Fruit fly (Drosophila melanogaster) whole organism, embryonic: ENCODE measurements around the gene fbl.

Experiments used
- Atf-2 ChIP-seq: fragments of 200-800 bp; sonication (Bioruptor generic); optimal IDR thresholded peaks from 2 replicates; lab custom pipeline; 2016; ENCODE audit warnings: missing biosample characterization, missing genetic modification characterization
- Bteb2 ChIP-seq: fragments of 200-800 bp; sonication (Bioruptor generic); optimal IDR thresholded peaks from 2 replicates; lab custom pipeline; 2016; ENCODE audit warnings: missing biosample characterization, missing genetic modification characterization
- C15 ChIP-seq: fragments of 200-800 bp; sonication (Bioruptor generic); IDR thresholded peaks from 3 replicates; pipeline ENCODE4 v1.3.6; 2022; ENCODE audit warnings: missing biosample characterization, missing genetic modification characterization
- CG12391 ChIP-seq: fragments of 200-800 bp; sonication (Bioruptor generic); optimal IDR thresholded peaks from 3 replicates; lab custom pipeline; 2018; ENCODE audit warnings: missing biosample characterization, mild to moderate bottlenecking, missing genetic modification characterization, moderate library complexity
- CG13775 ChIP-seq: fragments of 200-800 bp; sonication (Bioruptor generic); optimal IDR thresholded peaks from 3 replicates; lab custom pipeline; 2017; ENCODE audit warnings: missing biosample characterization, mild to moderate bottlenecking, missing genetic modification characterization
- CG14965 ChIP-seq: fragments of 200-800 bp; sonication (Bioruptor generic); optimal IDR thresholded peaks from 2 replicates; lab custom pipeline; 2016; ENCODE audit warnings: missing biosample characterization, missing genetic modification characterization, borderline replicate concordance
- CG15269 ChIP-seq: fragments of 200-800 bp; sonication (Bioruptor generic); optimal IDR thresholded peaks from 2 replicates; lab custom pipeline; 2018; ENCODE audit warnings: missing biosample characterization, mild to moderate bottlenecking, missing genetic modification characterization, moderate library complexity
- CG17186 ChIP-seq: fragments of 200-800 bp; sonication (Bioruptor generic); optimal IDR thresholded peaks from 3 replicates; lab custom pipeline; 2017; ENCODE audit warnings: missing biosample characterization, missing genetic modification reagents, missing genetic modification characterization
- CG17568 ChIP-seq: fragments of 200-800 bp; sonication (Bioruptor generic); optimal IDR thresholded peaks from 2 replicates; lab custom pipeline; 2018; ENCODE audit warnings: missing biosample characterization, mild to moderate bottlenecking, missing genetic modification characterization, moderate library complexity
- CG30431 ChIP-seq: fragments of 200-800 bp; sonication (Bioruptor generic); optimal IDR thresholded peaks from 2 replicates; lab custom pipeline; 2017; ENCODE audit warnings: missing biosample characterization, missing genetic modification characterization
- CG31224 ChIP-seq: fragments of 200-800 bp; sonication (Bioruptor generic); IDR thresholded peaks from 2 replicates; pipeline ENCODE4 v1.3.6; 2022; ENCODE audit warnings: missing biosample characterization, missing genetic modification characterization
- CG31441 ChIP-seq: fragments of 200-800 bp; sonication (Bioruptor generic); IDR thresholded peaks from 2 replicates; pipeline ENCODE4 v1.3.6; 2022; ENCODE audit warnings: missing biosample characterization, missing genetic modification characterization
- CG34422 ChIP-seq: fragments of 200-800 bp; sonication (Bioruptor generic); IDR thresholded peaks from 3 replicates; pipeline ENCODE4 v1.3.6; 2022; ENCODE audit warnings: missing biosample characterization, missing genetic modification characterization
- CG4404 ChIP-seq: fragments of 200-800 bp; sonication (Bioruptor generic); IDR thresholded peaks from 2 replicates; pipeline ENCODE4 v1.3.6; 2022; ENCODE audit warnings: missing biosample characterization, missing genetic modification characterization
- CG6813 ChIP-seq: fragments of 200-800 bp; sonication (Bioruptor generic); optimal IDR thresholded peaks from 2 replicates; lab custom pipeline; 2017; ENCODE audit warnings: missing biosample characterization, missing genetic modification characterization, mild to moderate bottlenecking, moderate library complexity, missing genetic modification reagents
- CG7839 ChIP-seq: fragments of 200-800 bp; sonication (Bioruptor generic); optimal IDR thresholded peaks from 3 replicates; lab custom pipeline; 2018; ENCODE audit warnings: missing biosample characterization, mild to moderate bottlenecking, missing genetic modification characterization, moderate library complexity
- CG8281 ChIP-seq: fragments of 200-800 bp; sonication (Bioruptor generic); optimal IDR thresholded peaks from 2 replicates; lab custom pipeline; 2018; ENCODE audit warnings: missing biosample characterization, mild to moderate bottlenecking, missing genetic modification characterization, moderate library complexity
- CTCF ChIP-seq: fragments of 200-800 bp; sonication (Bioruptor generic); optimal IDR thresholded peaks from 2 replicates; lab custom pipeline; 2017; ENCODE audit warnings: missing biosample characterization, mild to moderate bottlenecking, missing genetic modification characterization, moderate library complexity
- Deaf1 ChIP-seq: fragments of 200-800 bp; optimal IDR thresholded peaks from 3 replicates; lab custom pipeline; 2019; ENCODE audit warnings: missing biosample characterization, mild to moderate bottlenecking, missing genetic modification characterization, moderate library complexity
- E2f2 ChIP-seq: fragments of 200-800 bp; sonication (Bioruptor generic); IDR thresholded peaks from 2 replicates; pipeline ENCODE4 v1.3.6; 2022; ENCODE audit warnings: missing biosample characterization, missing genetic modification characterization
- Ets97D ChIP-seq: fragments of 200-800 bp; sonication (Bioruptor generic); optimal IDR thresholded peaks from 3 replicates; lab custom pipeline; 2016; ENCODE audit warnings: missing biosample characterization, missing genetic modification characterization
- HLH3B ChIP-seq: fragments of 200-800 bp; sonication (Bioruptor generic); IDR thresholded peaks from 2 replicates; pipeline ENCODE4 v1.3.6; 2022; ENCODE audit warnings: missing biosample characterization, missing genetic modification characterization
- Hmx ChIP-seq: fragments of 200-800 bp; sonication (Bioruptor generic); optimal IDR thresholded peaks from 2 replicates; lab custom pipeline; 2016; ENCODE audit warnings: missing biosample characterization, missing genetic modification characterization
- Jarid2 ChIP-seq: fragments of 200-800 bp; sonication (Bioruptor generic); optimal IDR thresholded peaks from 3 replicates; lab custom pipeline; 2017; ENCODE audit warnings: mild to moderate bottlenecking, missing biosample characterization, missing genetic modification reagents, missing genetic modification characterization
- NC2β ChIP-seq: fragments of 200-800 bp; sonication (Bioruptor generic); optimal IDR thresholded peaks from 2 replicates; lab custom pipeline; 2016; ENCODE audit warnings: missing biosample characterization, missing genetic modification characterization
- Nf-YA ChIP-seq: fragments of 200-800 bp; sonication (Bioruptor generic); IDR thresholded peaks from 2 replicates; pipeline ENCODE4 v1.3.6; 2022; ENCODE audit warnings: missing biosample characterization, missing genetic modification characterization
- Spps ChIP-seq: fragments of 200-800 bp; sonication (Bioruptor generic); optimal IDR thresholded peaks from 2 replicates; lab custom pipeline; 2018; ENCODE audit warnings: missing biosample characterization, mild to moderate bottlenecking, missing genetic modification characterization
- aop ChIP-seq: fragments of 200-800 bp; sonication (Bioruptor generic); IDR thresholded peaks from 2 replicates; pipeline ENCODE4 v1.3.6; 2022; ENCODE audit warnings: missing biosample characterization, missing genetic modification characterization
- ap ChIP-seq: fragments of 200-800 bp; sonication (Bioruptor generic); IDR thresholded peaks from 2 replicates; pipeline ENCODE4 v1.3.6; 2022; ENCODE audit warnings: missing biosample characterization, missing genetic modification characterization
- ase ChIP-seq: fragments of 200-800 bp; sonication (Bioruptor generic); IDR thresholded peaks from 3 replicates; pipeline ENCODE4 v1.3.6; 2022; ENCODE audit warnings: missing biosample characterization, missing genetic modification characterization
- cg ChIP-seq: fragments of 200-800 bp; sonication (Bioruptor generic); optimal IDR thresholded peaks from 3 replicates; lab custom pipeline; 2019; ENCODE audit warnings: missing biosample characterization, mild to moderate bottlenecking, missing genetic modification characterization, moderate library complexity
- chm ChIP-seq: fragments of 200-800 bp; sonication (Bioruptor generic); IDR thresholded peaks from 2 replicates; pipeline ENCODE4 v1.3.6; 2022; ENCODE audit warnings: missing biosample characterization, missing genetic modification characterization
- crol ChIP-seq: fragments of 200-800 bp; sonication (Bioruptor generic); IDR thresholded peaks from 2 replicates; pipeline ENCODE4 v1.3.6; 2022; ENCODE audit warnings: missing biosample characterization, missing genetic modification characterization
- dmrt99B ChIP-seq: fragments of 200-800 bp; sonication (Bioruptor generic); optimal IDR thresholded peaks from 2 replicates; lab custom pipeline; 2018; ENCODE audit warnings: missing biosample characterization, mild to moderate bottlenecking, missing genetic modification characterization, moderate library complexity
- dysf ChIP-seq: fragments of 200-800 bp; sonication (Bioruptor generic); IDR thresholded peaks from 3 replicates; pipeline ENCODE4 v1.3.6; 2022; ENCODE audit warnings: missing biosample characterization, missing genetic modification characterization
- esg ChIP-seq: fragments of 200-800 bp; sonication (Bioruptor generic); conservative IDR thresholded peaks from 2 replicates; pipeline ENCODE4 v1.3.6; 2022; ENCODE audit warnings: missing biosample characterization, missing genetic modification characterization
- eve ChIP-seq, 2 experiments: fragments of >200 bp; optimal IDR thresholded peaks; 2 replicates each; lab custom pipeline; 2017; ENCODE audit warnings: missing biosample characterization in 2 of 2, missing genetic modification characterization in 2 of 2
- hkb ChIP-seq, 2 experiments: fragments of 200-800 bp in 1 of 2; fragments of >200 bp in 1 of 2; sonication (Bioruptor generic) in 1 of 2; IDR thresholded peaks in 1 of 2; optimal IDR thresholded peaks in 1 of 2; 2 replicates each; pipeline versions ENCODE4 v1.3.6 to Lab custom; 2017 to 2022; ENCODE audit warnings: missing biosample characterization in 1 of 2, missing genetic modification characterization in 1 of 2
- luna ChIP-seq: fragments of 200-800 bp; sonication (Bioruptor generic); optimal IDR thresholded peaks from 2 replicates; lab custom pipeline; 2016; ENCODE audit warnings: missing biosample characterization, missing genetic modification characterization
- pan ChIP-seq, 4 experiments: fragments of >200 bp in 3 of 4; fragments of 200-800 bp in 1 of 4; sonication (Bioruptor generic) in 1 of 4; optimal IDR thresholded peaks in 3 of 4; IDR thresholded peaks in 1 of 4; 2 replicates each; pipeline versions ENCODE4 v1.3.6 to Lab custom; 2017 to 2022; ENCODE audit warnings: missing biosample characterization in 2 of 4, missing genetic modification characterization in 2 of 4, mixed read lengths in 1 of 4
- ro ChIP-seq: fragments of 200-800 bp; sonication (Bioruptor generic); IDR thresholded peaks from 2 replicates; pipeline ENCODE4 v1.3.6; 2022; ENCODE audit warnings: missing biosample characterization, missing genetic modification characterization
- sd ChIP-seq: fragments of 200-800 bp; sonication (Bioruptor generic); optimal IDR thresholded peaks from 3 replicates; lab custom pipeline; 2018; ENCODE audit warnings: missing biosample characterization, mild to moderate bottlenecking, missing genetic modification characterization, moderate library complexity
- sna ChIP-seq: fragments of 200-800 bp; sonication (Bioruptor generic); IDR thresholded peaks from 2 replicates; pipeline ENCODE4 v1.3.6; 2022; ENCODE audit warnings: missing biosample characterization, missing genetic modification characterization; ENCODE audit not compliant: partially characterized antibody
- trem ChIP-seq: fragments of 200-800 bp; optimal IDR thresholded peaks from 3 replicates; lab custom pipeline; 2019; ENCODE audit warnings: missing biosample characterization, mild to moderate bottlenecking, missing genetic modification characterization, moderate library complexity
- vnd ChIP-seq: fragments of 200-800 bp; sonication (Bioruptor generic); IDR thresholded peaks from 3 replicates; pipeline ENCODE4 v1.3.6; 2022; ENCODE audit warnings: missing biosample characterization, missing genetic modification characterization; ENCODE audit not compliant: partially characterized antibody
- zen2 ChIP-seq: fragments of 200-800 bp; sonication (Bioruptor generic); IDR thresholded peaks from 3 replicates; pipeline ENCODE4 v1.3.6; 2022; ENCODE audit warnings: missing biosample characterization, missing genetic modification characterization; ENCODE audit not compliant: partially characterized antibody
- zfh1 ChIP-seq: fragments of 200-800 bp; sonication (Bioruptor generic); IDR thresholded peaks from 3 replicates; pipeline ENCODE4 v1.3.6; 2022; ENCODE audit warnings: missing biosample characterization, missing genetic modification characterization

The fbl gene

DNA sequence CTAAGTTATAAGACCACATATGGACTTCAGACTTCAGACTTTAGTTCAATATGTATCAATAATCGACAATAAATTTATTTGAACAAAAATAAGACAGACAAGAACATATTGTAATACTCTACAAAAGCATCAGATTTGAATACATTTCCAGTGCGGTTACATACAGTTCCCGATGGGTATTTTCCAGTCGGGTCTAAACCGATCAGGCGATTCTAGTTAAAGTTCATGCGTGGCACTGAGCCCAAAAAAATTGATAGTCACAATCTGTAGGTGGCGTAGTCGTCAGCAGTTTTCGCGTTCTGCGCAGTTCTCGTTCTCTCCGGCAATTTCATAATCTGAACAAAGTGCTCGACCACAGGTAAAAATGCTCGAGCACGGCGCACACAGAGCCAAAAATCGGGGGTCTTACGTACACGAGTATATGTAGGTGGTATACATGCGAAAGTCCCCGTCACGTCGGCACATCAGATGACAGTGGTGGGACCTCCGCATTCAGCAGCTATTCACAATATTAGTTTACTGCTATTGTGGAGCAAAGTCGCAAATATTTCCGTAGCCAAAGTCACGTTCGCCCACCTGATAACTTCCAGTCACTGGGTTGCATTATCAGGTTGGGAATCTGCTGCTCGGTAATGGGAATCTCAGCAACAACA is 11.2 kb downstream of the fbl start (continued):
- TF ChIP-seq CG31441 (0 out of 2 replicates have a peak, but pooled peaks have one; percentile 24), esg (GFP tag; lab: Robert Waterston, UW) (no peak), CTCF (GFP tag; lab: Kevin White, UChicago) (peak; percentile 63), aop (no peak; the same call in 1 of the 2 replicates), CG14965 (GFP tag; lab: Kevin White, UChicago) (no peak), Ets97D (GFP tag; lab: Kevin White, UChicago) (peak; percentile 11), ro (GFP tag; lab: Robert Waterston, UW) (no peak)

DNA sequence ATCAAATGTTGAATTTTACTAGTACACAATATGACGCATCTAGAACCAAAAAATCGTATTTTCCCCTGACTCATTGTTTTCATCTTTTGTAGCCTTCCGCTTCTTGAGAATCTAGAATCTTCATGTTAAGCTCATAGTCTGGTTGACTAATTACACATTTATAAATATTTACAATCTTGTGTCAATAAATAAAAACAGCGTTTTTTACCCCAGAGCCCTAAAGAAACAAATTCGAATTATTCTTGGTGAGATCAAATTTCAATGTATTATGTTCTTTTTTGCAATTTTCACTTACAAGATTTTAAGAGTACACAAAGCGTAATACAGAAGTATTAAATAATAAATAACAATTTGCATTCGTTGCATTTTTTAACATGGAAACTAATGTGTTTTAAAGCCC is 11.8 kb downstream of the fbl start:
- TF ChIP-seq dmrt99B (tag; lab: Kevin White, UChicago) (no peak), CG7839 (tag; lab: Kevin White, UChicago) (no peak), zfh1 (no peak), sd (no peak), CG30431 (no peak), eve (GFP tag; optimal IDR thresholded peaks at IDR 0.05; lab: Kevin White, UChicago) (peak in 1 of 2 experiments; percentile 58), CG8281 (tag; lab: Kevin White, UChicago) (no peak), Hmx (GFP tag; lab: Kevin White, UChicago) (peak; percentile 44), Bteb2 (GFP tag; lab: Kevin White, UChicago) (no peak), ap (GFP tag; lab: Robert Waterston, UW) (no peak), NC2β (no peak), CG13775 (GFP tag; lab: Kevin White, UChicago) (no peak), CG17568 (peak; percentile 19), CG6813 (GFP tag; lab: Kevin White, UChicago) (peak; percentile 31)

DNA sequence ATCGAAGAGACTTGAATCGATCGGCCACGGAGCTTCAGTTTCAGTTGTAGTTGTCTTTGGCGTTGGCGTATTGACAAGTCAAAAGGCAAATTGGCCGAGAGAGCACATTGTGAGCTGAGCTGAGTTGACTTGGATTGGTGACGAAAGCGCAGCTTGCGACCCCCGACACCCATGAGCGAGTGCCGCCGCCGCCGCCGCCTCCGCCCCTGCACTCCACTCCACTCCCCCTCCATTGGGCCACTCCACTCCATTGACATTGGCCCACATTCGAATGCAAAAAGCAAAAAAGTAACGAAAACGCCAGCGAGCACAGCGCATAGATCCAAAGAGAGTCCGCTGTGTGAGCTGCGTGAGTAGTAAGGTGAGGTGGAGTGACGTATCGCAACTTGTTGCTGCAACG is 13.5 kb downstream of the fbl start:
- TF ChIP-seq CG31224 (GFP tag; lab: Robert Waterston, UW) (no peak), trem (tag; lab: Kevin White, UChicago) (no peak), HLH3B (GFP tag; lab: Robert Waterston, UW) (0 out of 2 replicates have a peak, but pooled peaks have one; percentile 6), dysf (no peak), hkb (optimal IDR thresholded peaks at IDR 0.05; lab: Kevin White, UChicago) (no peak), hkb (GFP tag; IDR thresholded peaks at IDR 0.05; lab: Robert Waterston, UW) (0 out of 2 replicates have a peak, but pooled peaks have one; percentile 18), CG17186 (GFP tag; lab: Kevin White, UChicago) (no peak), sd (no peak), ase (GFP tag; lab: Robert Waterston, UW) (0 out of 3 replicates have a peak, but pooled peaks have one; percentile 4), C15 (GFP tag; lab: Robert Waterston, UW) (no peak), zen2 (GFP tag; lab: Robert Waterston, UW) (peak; percentile 50; the same call in 1 of the 3 replicates), E2f2 (GFP tag; lab: Robert Waterston, UW) (no peak), crol (GFP tag; lab: Robert Waterston, UW) (peak; percentile 90), chm (GFP tag; lab: Robert Waterston, UW) (peak; percentile 31; the same call in 1 of the 2 replicates), Deaf1 (no peak), CG34422 (0 out of 3 replicates have a peak, but pooled peaks have one; percentile 26), CG4404 (GFP tag; lab: Robert Waterston, UW) (no peak), CG12391 (no peak), Spps (tag; lab: Kevin White, UChicago) (no peak), pan (optimal IDR thresholded peaks at IDR 0.05; lab: Kevin White, UChicago) (no peak), pan (GFP tag; optimal IDR thresholded peaks at IDR 0.05 in 1 of 2, IDR thresholded peaks at IDR 0.05 in 1 of 2) (no peak), Atf-2 (GFP tag; lab: Kevin White, UChicago) (no peak), CG15269 (tag; lab: Kevin White, UChicago) (peak; percentile 1), Jarid2 (GFP tag; lab: Kevin White, UChicago) (no peak), Nf-YA (GFP tag; lab: Robert Waterston, UW) (peak; percentile 21; the same call in 1 of the 2 replicates), vnd (GFP tag; lab: Robert Waterston, UW) (no peak), luna (no peak), cg (GFP tag; lab: Kevin White, UChicago) (peak; percentile 2), sna (GFP tag; lab: Robert Waterston, UW) (0 out of 2 replicates have a peak, but pooled peaks have one; percentile 37)
